Worm (Caenorhabditis elegans): ENCODE measurements around the gene F38B7.2.

DNA sequence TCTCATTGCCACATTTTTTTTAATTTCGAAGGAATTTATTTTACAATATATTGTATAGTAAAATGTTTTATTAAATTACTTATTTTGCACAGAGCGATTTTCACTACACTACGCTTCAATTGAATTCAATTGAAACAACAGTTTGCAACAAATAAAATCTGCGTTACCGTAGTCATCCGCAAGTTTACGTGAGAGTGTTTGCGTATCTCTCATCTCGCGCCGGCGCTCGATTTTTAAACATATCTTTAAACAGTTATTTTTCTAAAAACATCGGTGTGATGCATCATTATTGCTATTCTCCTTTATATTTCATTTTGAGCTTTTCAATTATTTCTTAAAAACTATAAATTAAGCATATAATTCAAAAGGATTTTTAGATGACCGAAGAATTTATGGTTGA, 10.5 kb downstream of the F38B7.2 start, which contains the start of gene duo-1:
- no peak for TF ChIP-seq sup-37 (GFP tag; optimal IDR thresholded peaks at IDR 0.05)
- no peak for TF ChIP-seq mab-9 (GFP tag; IDR thresholded peaks at IDR 0.05)
- TF ChIP-seq aha-1 (tag; optimal IDR thresholded peaks at IDR 0.05): no peak
- TF ChIP-seq mdl-1 (tag; optimal IDR thresholded peaks at IDR 0.05): no peak
- no peak for TF ChIP-seq snpc-4 (tag; optimal IDR thresholded peaks at IDR 0.05)
- no peak for TF ChIP-seq unc-62 (GFP tag; optimal IDR thresholded peaks at IDR 0.05)
- TF ChIP-seq snu-23 (GFP tag; optimal IDR thresholded peaks at IDR 0.05): no peak
- no peak for TF ChIP-seq aly-2 (tag; optimal IDR thresholded peaks at IDR 0.05)
